Worm (Caenorhabditis elegans) whole organism, L4 larva: ENCODE data around the gene mnk-1.

Experiments
- F26F4.8 ChIP-seq: fragments of 200-800 bp; sonication (Bioruptor generic); conservative IDR thresholded peaks from 2 replicates; pipeline ENCODE4 v1.3.6; 2022; ENCODE audit warnings: missing genetic modification characterization, missing compliant biosample characterization
- F49E8.2 ChIP-seq: sonication (generic microtip); optimal IDR thresholded peaks from 2 replicates; lab custom pipeline; 2016; ENCODE audit warnings: missing compliant biosample characterization, mild to moderate bottlenecking, missing genetic modification characterization, borderline replicate concordance
- T26A8.4 ChIP-seq: fragments of 200-800 bp; sonication (Bioruptor generic); IDR thresholded peaks from 2 replicates; pipeline ENCODE4 v1.3.6; 2022; ENCODE audit warnings: missing genetic modification characterization, missing compliant biosample characterization
- Y105C5A.15 ChIP-seq: fragments of 200-800 bp; sonication (Bioruptor generic); IDR thresholded peaks from 2 replicates; pipeline ENCODE4 v1.3.6; 2022; ENCODE audit warnings: missing genetic modification characterization, missing compliant biosample characterization
- ZK546.5 ChIP-seq, 2 experiments: sonication (generic microtip); optimal IDR thresholded peaks; 2 replicates each; lab custom pipeline; 2017; ENCODE audit warnings: missing biosample characterization in 2 of 2, missing genetic modification characterization in 2 of 2
- aha-1 ChIP-seq: fragments of 150-350 bp; peaks from one replicate; lab custom pipeline; 2014; ENCODE audit warnings: missing biosample characterization, missing genetic modification characterization
- ama-1 ChIP-seq: fragments of 150-350 bp; optimal IDR thresholded peaks from 2 replicates; lab custom pipeline; 2014; ENCODE audit warnings: inconsistent platforms, mixed read lengths
- ceh-62 ChIP-seq: sonication (generic microtip); optimal IDR thresholded peaks from 2 replicates; lab custom pipeline; 2017; ENCODE audit warnings: missing biosample characterization, missing genetic modification characterization
- cey-2 ChIP-seq: sonication (generic microtip); optimal IDR thresholded peaks from 3 replicates; lab custom pipeline; 2017; ENCODE audit warnings: missing genetic modification characterization, mild to moderate bottlenecking, missing compliant biosample characterization, antibody characterized with exemption, borderline replicate concordance; ENCODE audit not compliant: insufficient read depth
- daf-16 ChIP-seq, 3 experiments: sonication (generic microtip); optimal IDR thresholded peaks; 2 replicates each; lab custom pipeline; 2016 to 2017; ENCODE audit warnings: missing genetic modification characterization in 3 of 3, missing genetic modification reagents in 3 of 3, mild to moderate bottlenecking in 2 of 3, missing compliant biosample characterization in 2 of 3, missing biosample characterization in 1 of 3, moderate library complexity in 1 of 3
- duxl-1 ChIP-seq: sonication (generic microtip); optimal IDR thresholded peaks from 2 replicates; lab custom pipeline; 2016; ENCODE audit warnings: mild to moderate bottlenecking, missing genetic modification characterization, moderate library complexity, missing compliant biosample characterization; ENCODE audit not compliant: poor library complexity
- egl-27 ChIP-seq: sonication (generic microtip); optimal IDR thresholded peaks from 3 replicates; lab custom pipeline; 2017; ENCODE audit warnings: missing biosample characterization, missing genetic modification reagents, missing genetic modification characterization
- hmg-1.1 ChIP-seq: fragments of 200-800 bp; sonication (Bioruptor generic); IDR thresholded peaks from 2 replicates; pipeline ENCODE4 v1.3.6; 2022; ENCODE audit warnings: missing genetic modification reagents, missing genetic modification characterization, missing compliant biosample characterization
- jun-1 ChIP-seq: fragments of 150-350 bp; optimal IDR thresholded peaks from 2 replicates; lab custom pipeline; 2014; ENCODE audit warnings: missing biosample characterization, missing genetic modification reagents, missing genetic modification characterization
- lin-29 ChIP-seq: fragments of 200-800 bp; sonication (Bioruptor generic); IDR thresholded peaks from 2 replicates; pipeline ENCODE4 v1.3.6; 2022; ENCODE audit warnings: missing genetic modification reagents, missing genetic modification characterization, missing compliant biosample characterization
- lin-38 ChIP-seq: fragments of 200-800 bp; sonication (Bioruptor generic); IDR thresholded peaks from 2 replicates; pipeline ENCODE4 v1.3.6; 2022; ENCODE audit warnings: missing genetic modification reagents, missing genetic modification characterization, missing compliant biosample characterization
- lsy-2 ChIP-seq, 2 experiments: fragments of 150-350 bp in 1 of 2; sonication (generic microtip) in 1 of 2; optimal IDR thresholded peaks; 2 replicates each; lab custom pipeline; 2014 to 2017; ENCODE audit warnings: missing biosample characterization in 2 of 2, missing genetic modification characterization in 2 of 2
- madf-5 ChIP-seq, 2 experiments: fragments of 200-800 bp; sonication (Bioruptor generic); IDR thresholded peaks; 2 replicates each; pipeline ENCODE4 v1.3.6; 2022; ENCODE audit warnings: missing compliant biosample characterization in 2 of 2, missing genetic modification characterization in 2 of 2
- mdl-1 ChIP-seq, 2 experiments: fragments of 150-350 bp in 1 of 2; sonication (generic microtip) in 1 of 2; optimal IDR thresholded peaks; 2 replicates each; lab custom pipeline; 2014 to 2017; ENCODE audit warnings: missing biosample characterization in 2 of 2, missing genetic modification characterization in 2 of 2
- mep-1 ChIP-seq: fragments of 150-350 bp; sonication (generic microtip); optimal IDR thresholded peaks from 3 replicates; lab custom pipeline; 2014; ENCODE audit warnings: missing biosample characterization, missing genetic modification characterization
- mxl-2 ChIP-seq: fragments of 200-800 bp; sonication (Bioruptor generic); conservative IDR thresholded peaks from 2 replicates; pipeline ENCODE4 v1.3.6; 2022; ENCODE audit warnings: missing genetic modification reagents, missing genetic modification characterization, missing compliant biosample characterization
- mxl-3 ChIP-seq: fragments of 200-800 bp; sonication (Bioruptor generic); optimal IDR thresholded peaks from 2 replicates; lab custom pipeline; 2018; ENCODE audit warnings: mild to moderate bottlenecking, missing genetic modification characterization, missing compliant biosample characterization
- nhr-10 ChIP-seq: fragments of 150-350 bp; optimal IDR thresholded peaks from 2 replicates; lab custom pipeline; 2014; ENCODE audit warnings: missing biosample characterization, missing genetic modification characterization
- nhr-11 ChIP-seq: fragments of 150-350 bp; optimal IDR thresholded peaks from 2 replicates; lab custom pipeline; 2014; ENCODE audit warnings: missing biosample characterization, missing genetic modification characterization
- nhr-25 ChIP-seq: sonication (generic microtip); optimal IDR thresholded peaks from 2 replicates; lab custom pipeline; 2017; ENCODE audit warnings: missing genetic modification characterization, mild to moderate bottlenecking, missing compliant biosample characterization, antibody characterized with exemption, moderate library complexity, borderline replicate concordance; ENCODE audit not compliant: insufficient read depth
- nhr-28 ChIP-seq: fragments of 150-350 bp; optimal IDR thresholded peaks from 2 replicates; lab custom pipeline; 2014; ENCODE audit warnings: missing biosample characterization, missing genetic modification characterization
- nhr-41 ChIP-seq: fragments of 200-800 bp; sonication (Bioruptor generic); IDR thresholded peaks from 2 replicates; pipeline ENCODE4 v1.3.6; 2022; ENCODE audit warnings: missing genetic modification reagents, missing genetic modification characterization, missing compliant biosample characterization
- nhr-42 ChIP-seq: fragments of 200-800 bp; sonication (Bioruptor generic); IDR thresholded peaks from 2 replicates; pipeline ENCODE4 v1.3.6; 2022; ENCODE audit warnings: missing genetic modification characterization, missing compliant biosample characterization
- pha-4 ChIP-seq, 2 experiments: fragments of 150-350 bp in 1 of 2; fragments of 200-800 bp in 1 of 2; sonication (Bioruptor generic) in 1 of 2; IDR thresholded peaks in 1 of 2; optimal IDR thresholded peaks in 1 of 2; 2 replicates each; pipeline versions ENCODE4 v1.3.6 to Lab custom; 2014 to 2022; ENCODE audit warnings: missing genetic modification characterization in 2 of 2, missing genetic modification reagents in 2 of 2, missing biosample characterization in 1 of 2, missing compliant biosample characterization in 1 of 2
- php-3 ChIP-seq: fragments of 200-800 bp; sonication (Bioruptor generic); IDR thresholded peaks from 2 replicates; pipeline ENCODE4 v1.3.6; 2022; ENCODE audit warnings: missing genetic modification reagents, missing genetic modification characterization, missing compliant biosample characterization
- pqm-1 ChIP-seq: sonication (generic microtip); optimal IDR thresholded peaks from 2 replicates; lab custom pipeline; 2017; ENCODE audit warnings: missing biosample characterization, missing genetic modification characterization
- rbr-2 ChIP-seq: sonication (generic microtip); optimal IDR thresholded peaks from 2 replicates; lab custom pipeline; 2016; ENCODE audit warnings: missing genotype, missing genetic modification characterization, missing compliant biosample characterization
- sdz-12 ChIP-seq: fragments of 200-800 bp; sonication (Bioruptor generic); optimal IDR thresholded peaks from 2 replicates; lab custom pipeline; 2018; ENCODE audit warnings: mild to moderate bottlenecking, missing genetic modification characterization, missing compliant biosample characterization
- set-16 ChIP-seq: fragments of 200-800 bp; sonication (Bioruptor generic); IDR thresholded peaks from 2 replicates; pipeline ENCODE4 v1.3.6; 2022; ENCODE audit warnings: missing genetic modification reagents, missing genetic modification characterization, missing compliant biosample characterization
- snpc-4 ChIP-seq: fragments of 150-350 bp; optimal IDR thresholded peaks from 2 replicates; lab custom pipeline; 2014; ENCODE audit warnings: missing biosample characterization, missing genetic modification characterization
- spr-1 ChIP-seq: sonication (generic microtip); optimal IDR thresholded peaks from 2 replicates; lab custom pipeline; 2016; ENCODE audit warnings: mild to moderate bottlenecking, missing genetic modification characterization, missing compliant biosample characterization
- tag-97 ChIP-seq: fragments of 200-800 bp; sonication (Bioruptor generic); IDR thresholded peaks from 2 replicates; pipeline ENCODE4 v1.3.6; 2022; ENCODE audit warnings: missing genetic modification characterization, missing compliant biosample characterization
- tra-1 ChIP-seq: fragments of 200-800 bp; sonication (Bioruptor generic); IDR thresholded peaks from 2 replicates; pipeline ENCODE4 v1.3.6; 2022; ENCODE audit warnings: missing genetic modification reagents, missing genetic modification characterization, missing compliant biosample characterization
- vab-7 ChIP-seq: fragments of 200-800 bp; sonication (Bioruptor generic); IDR thresholded peaks from 2 replicates; pipeline ENCODE4 v1.3.6; 2022; ENCODE audit warnings: missing genetic modification reagents, missing genetic modification characterization, missing compliant biosample characterization
- zag-1 ChIP-seq: fragments of 150-350 bp; optimal IDR thresholded peaks from 2 replicates; lab custom pipeline; 2014; ENCODE audit warnings: missing biosample characterization, missing genetic modification characterization
- zfp-3 ChIP-seq: fragments of 200-800 bp; sonication (Bioruptor generic); conservative IDR thresholded peaks from 2 replicates; pipeline ENCODE4 v1.3.6; 2022; ENCODE audit warnings: missing genetic modification reagents, missing genetic modification characterization, missing compliant biosample characterization
- zip-2 ChIP-seq: fragments of 150-350 bp; optimal IDR thresholded peaks from 2 replicates; lab custom pipeline; 2014; ENCODE audit warnings: missing biosample characterization, missing genetic modification characterization
- ztf-11 ChIP-seq: fragments of 150-350 bp; optimal IDR thresholded peaks from 2 replicates; lab custom pipeline; 2014; ENCODE audit warnings: missing biosample characterization, missing genetic modification characterization

The mnk-1 gene

ce11 chrII:10542654-10543456 lies 12.0 kb downstream of the mnk-1 start (continued):
- TF ChIP-seq ama-1 (lab: Kevin White, UChicago) (peak; percentile 90), tra-1 (GFP tag; lab: Robert Waterston, UW) (peak; percentile 39; the same call in 1 of the 2 replicates), nhr-28 (tag; lab: Kevin White, UChicago) (no peak), madf-5 (GFP tag; IDR thresholded peaks at IDR 0.05; lab: Robert Waterston, UW) (peak; percentile 3 to 47; a peak in 2 of 4 replicates), aha-1 (peak; percentile 88), spr-1 (tag; lab: Kevin White, UChicago) (no peak), tag-97 (GFP tag; lab: Robert Waterston, UW) (peak; percentile 11; the same call in 1 of the 2 replicates), jun-1 (tag; lab: Kevin White, UChicago) (no peak), sdz-12 (peak; percentile 38), mep-1 (tag; lab: Kevin White, UChicago) (peak; percentile 53), ceh-62 (tag; lab: Kevin White, UChicago) (no peak), pqm-1 (tag; lab: Kevin White, UChicago) (no peak), F26F4.8 (GFP tag; lab: Robert Waterston, UW) (0 out of 2 replicates have a peak, but pooled peaks have one; percentile 6), F49E8.2 (tag; lab: Kevin White, UChicago) (no peak), rbr-2 (tag; lab: Kevin White, UChicago) (no peak), egl-27 (no peak), nhr-10 (tag; lab: Kevin White, UChicago) (no peak), pha-4 (GFP tag; IDR thresholded peaks at IDR 0.05; lab: Robert Waterston, UW) (no peak; the same call in none of the 2 replicates), pha-4 (tag; optimal IDR thresholded peaks at IDR 0.05; lab: Kevin White, UChicago) (no peak), ztf-11 (no peak), zag-1 (no peak), T26A8.4 (GFP tag; lab: Robert Waterston, UW) (peak; percentile 51), daf-16 (GFP tag; optimal IDR thresholded peaks at IDR 0.05; lab: Kevin White, UChicago) (no peak), daf-16 (tag; optimal IDR thresholded peaks at IDR 0.05; lab: Kevin White, UChicago) (peak; percentile 17), nhr-11 (tag; lab: Kevin White, UChicago) (no peak), snpc-4 (tag; lab: Kevin White, UChicago) (no peak), mxl-2 (GFP tag; lab: Robert Waterston, UW) (no peak), vab-7 (GFP tag; lab: Robert Waterston, UW) (0 out of 2 replicates have a peak, but pooled peaks have one; percentile 9), nhr-25 (tag; lab: Kevin White, UChicago) (peak; percentile 72), zip-2 (tag; lab: Kevin White, UChicago) (no peak)

DNA sequence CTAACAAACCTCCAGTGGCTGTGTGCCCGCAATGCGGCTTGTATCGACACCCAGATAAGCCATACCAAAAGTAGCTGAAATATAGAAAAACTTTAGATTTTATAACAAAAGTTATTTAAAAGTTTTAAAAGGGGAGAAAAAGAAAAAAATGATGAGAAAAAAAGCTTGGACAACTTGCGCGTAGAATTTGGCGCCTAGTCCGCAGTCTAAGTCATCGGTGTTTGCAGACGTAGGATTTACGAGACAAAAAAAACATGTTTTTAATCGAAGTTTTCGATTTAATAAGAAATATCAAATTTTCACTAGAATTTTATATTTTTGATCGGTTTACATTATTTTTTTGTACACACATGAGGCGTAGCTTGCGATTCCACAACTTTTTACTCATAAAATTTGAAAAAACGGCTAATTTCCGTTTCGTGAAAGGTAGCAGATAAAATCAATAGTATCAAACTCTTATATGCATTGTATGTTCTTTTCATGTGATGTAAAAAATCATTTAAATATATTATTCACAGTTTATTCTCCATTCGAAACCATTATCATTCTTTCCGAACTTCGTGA lies 12.8 kb downstream of the mnk-1 start, which contains the start of gene pro-1:
TSS of gene pro-1 (minus strand) at position 74 of the 564 bp plus-strand sequence.
- peak; percentile 66; the same call in 1 of the 2 replicates for TF ChIP-seq nhr-41 (GFP tag; lab: Robert Waterston, UW)
- peak; percentile 98 for TF ChIP-seq sdz-12
- no peak for TF ChIP-seq F26F4.8 (GFP tag; lab: Robert Waterston, UW)
- no peak for TF ChIP-seq egl-27
- peak; percentile 6 to 13 for TF ChIP-seq mdl-1 (tag; optimal IDR thresholded peaks at IDR 0.05; lab: Kevin White, UChicago)
- peak; percentile 34 for TF ChIP-seq jun-1 (tag; lab: Kevin White, UChicago)
- TF ChIP-seq nhr-25 (tag; lab: Kevin White, UChicago) = peak; percentile 62
- peak; percentile 80 for TF ChIP-seq hmg-1.1
- peak; percentile 47 to 91 for TF ChIP-seq lsy-2 (tag; optimal IDR thresholded peaks at IDR 0.05; lab: Kevin White, UChicago)
- TF ChIP-seq rbr-2 (tag; lab: Kevin White, UChicago) = peak; percentile 62
- no peak for TF ChIP-seq mxl-2 (GFP tag; lab: Robert Waterston, UW)
- TF ChIP-seq cey-2 (tag; lab: Kevin White, UChicago) = no peak
- peak; percentile 80 for TF ChIP-seq php-3
- TF ChIP-seq ZK546.5 (tag; optimal IDR thresholded peaks at IDR 0.05; lab: Kevin White, UChicago) = no peak
- peak; percentile 50; the same call in 1 of the 2 replicates for TF ChIP-seq Y105C5A.15
- TF ChIP-seq set-16 (GFP tag; lab: Robert Waterston, UW) = 0 out of 2 replicates have a peak, but pooled peaks have one; percentile 7
- TF ChIP-seq lin-29 (GFP tag; lab: Robert Waterston, UW) = peak; percentile 89
- TF ChIP-seq vab-7 (GFP tag; lab: Robert Waterston, UW) = 0 out of 2 replicates have a peak, but pooled peaks have one; percentile 68
- peak; percentile 84 for TF ChIP-seq lin-38 (GFP tag; lab: Robert Waterston, UW)
- TF ChIP-seq duxl-1 (tag; lab: Kevin White, UChicago) = peak; percentile 83
- TF ChIP-seq zfp-3 (GFP tag; lab: Robert Waterston, UW) = peak; percentile 94
- no peak for TF ChIP-seq snpc-4 (tag; lab: Kevin White, UChicago)
- peak in 1 of 2 experiments; percentile 37 for TF ChIP-seq daf-16 (GFP tag; optimal IDR thresholded peaks at IDR 0.05; lab: Kevin White, UChicago)
- TF ChIP-seq daf-16 (tag; optimal IDR thresholded peaks at IDR 0.05; lab: Kevin White, UChicago) = peak; percentile 87
- TF ChIP-seq mxl-3 = no peak
- TF ChIP-seq nhr-42 (GFP tag; lab: Robert Waterston, UW) = peak; percentile 78
